Fruit fly (Drosophila melanogaster) whole organism, embryonic: ENCODE data around the gene Tcs6.

ENCODE experiments used
- Atf6 ChIP-seq: fragments of 200-800 bp; sonication (Bioruptor generic); IDR thresholded peaks from 2 replicates; pipeline ENCODE4 v1.3.6; 2022; ENCODE audit warnings: missing biosample characterization, missing genetic modification characterization
- Blimp-1 ChIP-seq: fragments of 200-800 bp; sonication (Bioruptor generic); optimal IDR thresholded peaks from 3 replicates; lab custom pipeline; 2018; ENCODE audit warnings: missing biosample characterization, missing genetic modification characterization, mild to moderate bottlenecking, moderate library complexity, missing genetic modification reagents
- Bteb2 ChIP-seq: fragments of 200-800 bp; sonication (Bioruptor generic); optimal IDR thresholded peaks from 2 replicates; lab custom pipeline; 2016; ENCODE audit warnings: missing biosample characterization, missing genetic modification characterization
- CG10147 ChIP-seq: fragments of 200-800 bp; sonication (Bioruptor generic); optimal IDR thresholded peaks from 2 replicates; lab custom pipeline; 2019; ENCODE audit warnings: missing biosample characterization, mild to moderate bottlenecking, missing genetic modification characterization, moderate library complexity
- CG10462 ChIP-seq: fragments of 200-800 bp; sonication (Bioruptor generic); optimal IDR thresholded peaks from 2 replicates; lab custom pipeline; 2016; ENCODE audit warnings: missing biosample characterization, missing genetic modification characterization
- CG11247 ChIP-seq: fragments of 200-800 bp; sonication (Bioruptor generic); IDR thresholded peaks from 2 replicates; pipeline ENCODE4 v1.3.6; 2022; ENCODE audit warnings: missing biosample characterization, missing genetic modification characterization
- CG12744 ChIP-seq: fragments of 200-800 bp; sonication (Bioruptor generic); optimal IDR thresholded peaks from 2 replicates; lab custom pipeline; 2016; ENCODE audit warnings: missing biosample characterization, missing genetic modification characterization
- CG13296 ChIP-seq: fragments of 200-800 bp; sonication (Bioruptor generic); optimal IDR thresholded peaks from 3 replicates; lab custom pipeline; 2018; ENCODE audit warnings: missing biosample characterization, mild to moderate bottlenecking, missing genetic modification characterization
- CG1602 ChIP-seq: fragments of 200-800 bp; sonication (Bioruptor generic); optimal IDR thresholded peaks from 3 replicates; lab custom pipeline; 2016; ENCODE audit warnings: missing biosample characterization, missing genetic modification characterization
- CG18619 ChIP-seq: fragments of 200-800 bp; sonication (Bioruptor generic); optimal IDR thresholded peaks from 3 replicates; lab custom pipeline; 2017; ENCODE audit warnings: missing biosample characterization, mild to moderate bottlenecking, missing genetic modification characterization
- CG2129 ChIP-seq: fragments of 200-800 bp; sonication (Bioruptor generic); IDR thresholded peaks from 2 replicates; pipeline ENCODE4 v1.3.6; 2022; ENCODE audit warnings: missing biosample characterization, missing genetic modification characterization; ENCODE audit not compliant: partially characterized antibody
- CG30020 ChIP-seq: fragments of 200-800 bp; optimal IDR thresholded peaks from 2 replicates; lab custom pipeline; 2019; ENCODE audit warnings: missing biosample characterization, mild to moderate bottlenecking, missing genetic modification characterization, moderate library complexity
- CG3281 ChIP-seq: fragments of 200-800 bp; sonication (Bioruptor generic); optimal IDR thresholded peaks from 3 replicates; lab custom pipeline; 2017; ENCODE audit warnings: missing biosample characterization, mild to moderate bottlenecking, missing genetic modification characterization
- CG3847 ChIP-seq: fragments of 200-800 bp; sonication (Bioruptor generic); IDR thresholded peaks from 2 replicates; pipeline ENCODE4 v1.3.6; 2022; ENCODE audit warnings: missing biosample characterization, missing genetic modification characterization
- CG4617 ChIP-seq: fragments of 200-800 bp; sonication (Bioruptor generic); optimal IDR thresholded peaks from 3 replicates; lab custom pipeline; 2016; ENCODE audit warnings: missing biosample characterization, missing genetic modification characterization, borderline replicate concordance
- CG6254 ChIP-seq: fragments of 200-800 bp; sonication (Bioruptor generic); optimal IDR thresholded peaks from 3 replicates; lab custom pipeline; 2017; ENCODE audit warnings: mild to moderate bottlenecking, missing biosample characterization, missing genetic modification reagents, missing genetic modification characterization
- CG6765 ChIP-seq: fragments of 200-800 bp; sonication (Bioruptor generic); optimal IDR thresholded peaks from 3 replicates; lab custom pipeline; 2017; ENCODE audit warnings: missing biosample characterization, mild to moderate bottlenecking, missing genetic modification characterization
- CG6813 ChIP-seq: fragments of 200-800 bp; sonication (Bioruptor generic); optimal IDR thresholded peaks from 2 replicates; lab custom pipeline; 2017; ENCODE audit warnings: missing biosample characterization, missing genetic modification characterization, mild to moderate bottlenecking, moderate library complexity, missing genetic modification reagents
- Dbx ChIP-seq: fragments of 200-800 bp; sonication (Bioruptor generic); IDR thresholded peaks from 3 replicates; pipeline ENCODE4 v1.3.6; 2022; ENCODE audit warnings: missing biosample characterization, missing genetic modification characterization
- Doc3 ChIP-seq: fragments of 200-800 bp; sonication (Bioruptor generic); IDR thresholded peaks from 3 replicates; pipeline ENCODE4 v1.3.6; 2022; ENCODE audit warnings: missing biosample characterization, missing genetic modification characterization; ENCODE audit not compliant: partially characterized antibody
- Ets65A ChIP-seq: fragments of 200-800 bp; sonication (Bioruptor generic); peaks from one replicate; lab custom pipeline; 2016; ENCODE audit warnings: missing biosample characterization, missing genetic modification characterization
- Fer2 ChIP-seq: fragments of 200-800 bp; sonication (Bioruptor generic); optimal IDR thresholded peaks from 2 replicates; lab custom pipeline; 2018; ENCODE audit warnings: missing biosample characterization, mild to moderate bottlenecking, missing genetic modification characterization, moderate library complexity
- Kr ChIP-seq: fragments of 200-800 bp; sonication (Bioruptor generic); optimal IDR thresholded peaks from 2 replicates; lab custom pipeline; 2017; ENCODE audit warnings: missing biosample characterization, mild to moderate bottlenecking, missing genetic modification characterization
- Mes4 ChIP-seq: fragments of 200-800 bp; sonication (Bioruptor generic); optimal IDR thresholded peaks from 2 replicates; lab custom pipeline; 2016; ENCODE audit warnings: missing biosample characterization, missing genetic modification characterization
- NfI ChIP-seq: fragments of 200-800 bp; sonication (Bioruptor generic); optimal IDR thresholded peaks from 3 replicates; lab custom pipeline; 2018; ENCODE audit warnings: missing biosample characterization, mild to moderate bottlenecking, missing genetic modification characterization, moderate library complexity
- Oaz ChIP-seq: fragments of 200-800 bp; sonication (Bioruptor generic); IDR thresholded peaks from 2 replicates; pipeline ENCODE4 v1.3.6; 2022; ENCODE audit warnings: missing biosample characterization, missing genetic modification characterization
- Opbp ChIP-seq: fragments of 200-800 bp; sonication (Bioruptor generic); IDR thresholded peaks from 3 replicates; pipeline ENCODE4 v1.3.6; 2022; ENCODE audit warnings: missing biosample characterization, missing genetic modification characterization; ENCODE audit not compliant: partially characterized antibody
- Side ChIP-seq: fragments of 200-800 bp; sonication (Bioruptor generic); optimal IDR thresholded peaks from 2 replicates; lab custom pipeline; 2016; ENCODE audit warnings: missing biosample characterization, missing genetic modification characterization
- Taf1 ChIP-seq: fragments of 200-800 bp; sonication (Bioruptor generic); IDR thresholded peaks from 2 replicates; pipeline ENCODE4 v1.3.6; 2022; ENCODE audit warnings: missing biosample characterization, missing genetic modification characterization
- Vsx1 ChIP-seq: fragments of 200-800 bp; sonication (Bioruptor generic); optimal IDR thresholded peaks from 2 replicates; lab custom pipeline; 2017; ENCODE audit warnings: missing biosample characterization, mild to moderate bottlenecking, missing genetic modification characterization, missing genetic modification reagents
- ash1 ChIP-seq: fragments of 200-800 bp; sonication (Bioruptor generic); optimal IDR thresholded peaks from 2 replicates; lab custom pipeline; 2018; ENCODE audit warnings: missing biosample characterization, mild to moderate bottlenecking, missing genetic modification characterization
- ato ChIP-seq: fragments of 200-800 bp; sonication (Bioruptor generic); IDR thresholded peaks from 2 replicates; pipeline ENCODE4 v1.3.6; 2022; ENCODE audit warnings: missing biosample characterization, missing genetic modification characterization; ENCODE audit not compliant: partially characterized antibody
- bowl ChIP-seq: fragments of 200-800 bp; sonication (Bioruptor generic); IDR thresholded peaks from 2 replicates; pipeline ENCODE4 v1.3.6; 2022; ENCODE audit warnings: missing biosample characterization, missing genetic modification characterization
- caup ChIP-seq: fragments of 200-800 bp; sonication (Bioruptor generic); optimal IDR thresholded peaks from 3 replicates; lab custom pipeline; 2017; ENCODE audit warnings: missing biosample characterization, mild to moderate bottlenecking, missing genetic modification characterization, moderate library complexity; ENCODE audit not compliant: severe bottlenecking
- disco-r ChIP-seq: fragments of 200-800 bp; sonication (Bioruptor generic); optimal IDR thresholded peaks from 2 replicates; lab custom pipeline; 2016; ENCODE audit warnings: missing biosample characterization, missing genetic modification characterization
- dysf ChIP-seq: fragments of 200-800 bp; sonication (Bioruptor generic); IDR thresholded peaks from 3 replicates; pipeline ENCODE4 v1.3.6; 2022; ENCODE audit warnings: missing biosample characterization, missing genetic modification characterization
- grn ChIP-seq: fragments of 200-800 bp; sonication (Bioruptor generic); optimal IDR thresholded peaks from 3 replicates; lab custom pipeline; 2017; ENCODE audit warnings: missing biosample characterization, missing genetic modification characterization
- hkb ChIP-seq, 2 experiments: fragments of 200-800 bp in 1 of 2; fragments of >200 bp in 1 of 2; sonication (Bioruptor generic) in 1 of 2; IDR thresholded peaks in 1 of 2; optimal IDR thresholded peaks in 1 of 2; 2 replicates each; pipeline versions ENCODE4 v1.3.6 to Lab custom; 2017 to 2022; ENCODE audit warnings: missing biosample characterization in 1 of 2, missing genetic modification characterization in 1 of 2
- klu ChIP-seq: fragments of 200-800 bp; sonication (Bioruptor generic); IDR thresholded peaks from 2 replicates; pipeline ENCODE4 v1.3.6; 2022; ENCODE audit warnings: missing biosample characterization, missing genetic modification characterization
- lbe ChIP-seq: fragments of 200-800 bp; sonication (Bioruptor generic); optimal IDR thresholded peaks from 2 replicates; lab custom pipeline; 2016; ENCODE audit warnings: missing biosample characterization, mild to moderate bottlenecking, missing genetic modification characterization
- maf-S ChIP-seq: fragments of 200-800 bp; sonication (Bioruptor generic); optimal IDR thresholded peaks from 2 replicates; lab custom pipeline; 2016; ENCODE audit warnings: missing biosample characterization, missing genetic modification characterization
- pnt ChIP-seq: fragments of 200-800 bp; sonication (Bioruptor generic); optimal IDR thresholded peaks from 3 replicates; lab custom pipeline; 2016; ENCODE audit warnings: missing biosample characterization, missing genetic modification characterization
- shn ChIP-seq: fragments of 200-800 bp; sonication (Bioruptor generic); optimal IDR thresholded peaks from 3 replicates; lab custom pipeline; 2016; ENCODE audit warnings: missing biosample characterization, missing genetic modification characterization
- slbo ChIP-seq: fragments of 200-800 bp; sonication (Bioruptor generic); IDR thresholded peaks from 2 replicates; pipeline ENCODE4 v1.3.6; 2022; ENCODE audit warnings: missing biosample characterization, missing genetic modification characterization
- sqz ChIP-seq: fragments of 200-800 bp; sonication (Bioruptor generic); optimal IDR thresholded peaks from 3 replicates; lab custom pipeline; 2018; ENCODE audit warnings: missing biosample characterization, mild to moderate bottlenecking, missing genetic modification characterization
- tin ChIP-seq: fragments of 200-800 bp; sonication (Bioruptor generic); optimal IDR thresholded peaks from 3 replicates; lab custom pipeline; 2016; ENCODE audit warnings: missing biosample characterization, missing genetic modification characterization
- vfl ChIP-seq: fragments of 200-800 bp; sonication (Bioruptor generic); optimal IDR thresholded peaks from 2 replicates; lab custom pipeline; 2016; ENCODE audit warnings: missing biosample characterization, missing genetic modification characterization
- vvl ChIP-seq: fragments of 200-800 bp; sonication (Bioruptor generic); IDR thresholded peaks from 2 replicates; pipeline ENCODE4 v1.3.6; 2022; ENCODE audit warnings: missing biosample characterization, missing genetic modification characterization
- wek ChIP-seq: fragments of 200-800 bp; sonication (Bioruptor generic); optimal IDR thresholded peaks from 3 replicates; lab custom pipeline; 2018; ENCODE audit warnings: missing biosample characterization, mild to moderate bottlenecking, missing genetic modification characterization, moderate library complexity

The Tcs6 gene

DNA sequence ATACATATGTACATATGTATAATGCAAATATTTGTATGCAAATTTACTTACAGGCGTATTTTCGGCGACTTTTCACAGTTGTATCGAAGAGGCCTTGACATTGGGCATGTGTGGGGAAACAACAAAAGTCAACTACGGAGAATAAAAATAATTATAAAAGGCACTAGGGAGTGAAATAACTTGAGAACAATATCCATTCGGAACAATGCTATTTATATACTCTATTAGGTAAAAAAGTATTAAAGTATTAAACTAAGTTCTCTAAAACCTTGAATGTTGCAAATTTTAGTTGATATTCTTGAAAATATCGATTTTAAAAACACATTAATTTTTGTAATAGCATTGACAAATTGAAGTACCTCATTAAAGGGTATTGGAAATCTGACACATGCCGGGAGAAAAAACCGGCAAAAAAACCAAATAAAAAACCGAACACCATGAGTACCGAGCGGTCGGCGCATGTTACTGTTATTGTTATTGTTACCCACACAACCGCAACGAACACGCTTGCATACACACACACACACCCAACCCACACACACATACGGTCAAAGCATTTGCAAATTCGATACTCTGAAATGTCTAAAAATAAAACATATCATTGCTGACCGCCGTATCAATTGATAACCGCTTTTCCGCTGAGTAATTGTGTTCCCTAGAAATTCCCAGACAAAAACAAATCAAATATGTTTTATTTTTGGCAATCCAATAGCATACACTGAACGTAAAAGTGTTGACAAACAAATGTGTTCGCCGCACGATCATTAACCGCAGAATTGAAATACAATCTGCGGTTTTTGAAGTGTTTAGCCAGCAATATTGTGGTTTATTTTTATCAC lies 46.5 kb upstream of the Tcs6 start (continued):
- TF ChIP-seq CG12744 (no peak), CG11247 (no peak), NfI (GFP tag; lab: Kevin White, UChicago) (no peak), CG6813 (GFP tag; lab: Kevin White, UChicago) (no peak), shn (GFP tag; lab: Kevin White, UChicago) (no peak), sqz (GFP tag; lab: Kevin White, UChicago) (no peak), Vsx1 (GFP tag; lab: Kevin White, UChicago) (no peak), Side (GFP tag; lab: Kevin White, UChicago) (no peak), pnt (no peak), CG1602 (GFP tag; lab: Kevin White, UChicago) (no peak), ash1 (GFP tag; lab: Kevin White, UChicago) (no peak), Oaz (GFP tag; lab: Robert Waterston, UW) (no peak), maf-S (GFP tag; lab: Kevin White, UChicago) (no peak), CG10462 (no peak), Dbx (GFP tag; lab: Robert Waterston, UW) (no peak), klu (GFP tag; lab: Robert Waterston, UW) (no peak), Mes4 (GFP tag; lab: Kevin White, UChicago) (no peak), CG13296 (GFP tag; lab: Kevin White, UChicago) (no peak), dysf (GFP tag; lab: Robert Waterston, UW) (peak; percentile 78), CG3847 (GFP tag; lab: Robert Waterston, UW) (no peak), bowl (GFP tag; lab: Robert Waterston, UW) (no peak), Fer2 (tag; lab: Kevin White, UChicago) (peak; percentile 10), Bteb2 (peak; percentile 48), tin (GFP tag; lab: Kevin White, UChicago) (no peak), CG6765 (GFP tag; lab: Kevin White, UChicago) (peak; percentile 53), CG10147 (GFP tag; lab: Kevin White, UChicago) (peak; percentile 28), CG3281 (GFP tag; lab: Kevin White, UChicago) (peak; percentile 46), caup (peak; percentile 49), wek (GFP tag; lab: Kevin White, UChicago) (no peak), disco-r (no peak), slbo (peak; percentile 51), CG6254 (GFP tag; lab: Kevin White, UChicago) (no peak), vfl (GFP tag; lab: Kevin White, UChicago) (no peak), lbe (peak; percentile 47), vvl (GFP tag; lab: Robert Waterston, UW) (no peak), Ets65A (no peak), ato (GFP tag; lab: Robert Waterston, UW) (no peak), CG2129 (GFP tag; lab: Robert Waterston, UW) (no peak), Doc3 (GFP tag; lab: Robert Waterston, UW) (no peak), Opbp (GFP tag; lab: Robert Waterston, UW) (no peak), CG18619 (GFP tag; lab: Kevin White, UChicago) (peak; percentile 60), Atf6 (GFP tag; lab: Robert Waterston, UW) (peak; percentile 43), CG4617 (GFP tag; lab: Kevin White, UChicago) (no peak), Kr (GFP tag; lab: Kevin White, UChicago) (no peak), hkb (optimal IDR thresholded peaks at IDR 0.05; lab: Kevin White, UChicago) (no peak), hkb (GFP tag; IDR thresholded peaks at IDR 0.05; lab: Robert Waterston, UW) (no peak), grn (GFP tag; lab: Kevin White, UChicago) (no peak), Blimp-1 (GFP tag; lab: Kevin White, UChicago) (peak; percentile 31), Taf1 (no peak), CG30020 (tag; lab: Kevin White, UChicago) (no peak)
